Fruit fly (Drosophila melanogaster) whole organism, embryonic: ENCODE results near the gene CG17329.

Source experiments
- CG1647 ChIP-seq: fragments of 200-800 bp; sonication (Bioruptor generic); optimal IDR thresholded peaks from 3 replicates; lab custom pipeline; 2016; ENCODE audit warnings: missing biosample characterization, missing genetic modification characterization
- CG42726 ChIP-seq: fragments of 200-800 bp; sonication (Bioruptor generic); IDR thresholded peaks from 2 replicates; pipeline ENCODE4 v1.3.6; 2022; ENCODE audit warnings: missing biosample characterization, missing genetic modification characterization; ENCODE audit not compliant: partially characterized antibody

dm6 chr2L:16277922-16278321 lies 13.2 kb upstream of the CG17329 start:
- TF ChIP-seq CG1647, result no peak
- TF ChIP-seq CG42726 (GFP tag; lab: Robert Waterston, UW), result no peak
